Fruit fly (Drosophila melanogaster) S2 (cell line): Measurements from ENCODE around the gene Galphai.

Experiments used
- CG8478 ChIP-seq: fragments of >200 bp; optimal IDR thresholded peaks from 2 replicates; lab custom pipeline; 2018
- CTCF ChIP-seq, 2 experiments: fragments of >200 bp; optimal IDR thresholded peaks; 2 replicates each; lab custom pipeline; 2018

dm6 chr3L:6934799-6935318 is 45.0 kb downstream of the Galphai start:
- no peak for TF ChIP-seq CG8478
- TF ChIP-seq CTCF (optimal IDR thresholded peaks at IDR 0.05; lab: Kevin White, UChicago): no peak
